Worm (Caenorhabditis elegans): ENCODE data around the gene znfx-1.

Gene znfx-1

DNA sequence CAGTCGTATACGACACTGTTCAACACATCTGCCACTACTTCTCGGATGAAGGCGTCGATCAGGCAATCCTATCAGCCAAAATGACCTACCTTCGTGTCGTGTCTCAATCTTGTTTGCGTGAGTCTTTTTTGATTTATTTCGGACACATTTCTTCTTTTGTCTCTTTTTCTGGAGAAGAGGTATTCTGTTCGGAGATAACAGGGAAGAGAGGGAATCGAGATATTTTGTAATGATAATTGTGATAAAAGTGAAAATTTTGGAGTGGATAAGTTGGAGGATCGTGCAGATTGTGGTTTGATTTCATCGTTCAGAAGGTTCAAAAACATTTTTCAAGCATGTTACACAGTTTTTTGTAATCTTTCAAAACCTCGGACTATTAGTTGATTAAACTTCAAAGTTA, 20.4 kb downstream of the znfx-1 start:
- TF ChIP-seq nhr-80 (tag; optimal IDR thresholded peaks at IDR 0.05), result no peak
- TF ChIP-seq pbrm-1 (GFP tag; IDR thresholded peaks at IDR 0.05), result no peak
- no peak for TF ChIP-seq xnd-1 (tag; optimal IDR thresholded peaks at IDR 0.05)
- TF ChIP-seq hrde-1 (tag; optimal IDR thresholded peaks at IDR 0.05; ENCODE audit: borderline replicate concordance), result no peak
- no peak for TF ChIP-seq K11D2.4 (GFP tag; IDR thresholded peaks at IDR 0.05)
- TF ChIP-seq ztf-26 (tag; optimal IDR thresholded peaks at IDR 0.05), result no peak
- TF ChIP-seq ZK185.1 (tag; optimal IDR thresholded peaks at IDR 0.05; ENCODE audit: poor library complexity, severe bottlenecking), result no peak
- TF ChIP-seq sdz-38 (tag; optimal IDR thresholded peaks at IDR 0.05), result no peak
- no peak for TF ChIP-seq lsy-27 (tag; optimal IDR thresholded peaks at IDR 0.05; ENCODE audit: borderline replicate concordance, insufficient read depth)
- no peak for TF ChIP-seq lin-40 (tag; optimal IDR thresholded peaks at IDR 0.05)
- TF ChIP-seq ceh-79 (tag; optimal IDR thresholded peaks at IDR 0.05), result no peak
- TF ChIP-seq ceh-58 (GFP tag; IDR thresholded peaks at IDR 0.05), result no peak
- no peak for TF ChIP-seq Y53F4B.3 (GFP tag; IDR thresholded peaks at IDR 0.05)
- TF ChIP-seq tbx-9 (tag; optimal IDR thresholded peaks at IDR 0.05; ENCODE audit: borderline replicate concordance), result no peak
- no peak for TF ChIP-seq T07F8.4 (tag; optimal IDR thresholded peaks at IDR 0.05)
- TF ChIP-seq nhr-120 (GFP tag; IDR thresholded peaks at IDR 0.05), result no peak

ce11 chrII:9236283-9236682, 22.8 kb downstream of the znfx-1 start, which contains the start of gene T26C5.3:
T26C5.3 (plus strand) TSS chrII:9236583.
- TF ChIP-seq lin-26 (GFP tag; IDR thresholded peaks at IDR 0.05) (no peak), nhr-27 (tag; optimal IDR thresholded peaks at IDR 0.05) (no peak), him-1 (tag; optimal IDR thresholded peaks at IDR 0.05) (no peak), gei-17 (GFP tag; optimal IDR thresholded peaks at IDR 0.05) (no peak), repo-1 (tag; optimal IDR thresholded peaks at IDR 0.05) (no peak)

- no peak for TF ChIP-seq snpc-3.4 (tag; optimal IDR thresholded peaks at IDR 0.05)
- no peak for TF ChIP-seq madf-3 (GFP tag; IDR thresholded peaks at IDR 0.05)
- no peak for TF ChIP-seq lag-1 (GFP tag; IDR thresholded peaks at IDR 0.05)
- TF ChIP-seq pbrm-1 (GFP tag; IDR thresholded peaks at IDR 0.05), result no peak
- TF ChIP-seq sptf-2 (GFP tag; optimal IDR thresholded peaks at IDR 0.05), result no peak
Observed at ce11 chrII:9236972-9237371, 23.5 kb downstream of the znfx-1 start.

DNA sequence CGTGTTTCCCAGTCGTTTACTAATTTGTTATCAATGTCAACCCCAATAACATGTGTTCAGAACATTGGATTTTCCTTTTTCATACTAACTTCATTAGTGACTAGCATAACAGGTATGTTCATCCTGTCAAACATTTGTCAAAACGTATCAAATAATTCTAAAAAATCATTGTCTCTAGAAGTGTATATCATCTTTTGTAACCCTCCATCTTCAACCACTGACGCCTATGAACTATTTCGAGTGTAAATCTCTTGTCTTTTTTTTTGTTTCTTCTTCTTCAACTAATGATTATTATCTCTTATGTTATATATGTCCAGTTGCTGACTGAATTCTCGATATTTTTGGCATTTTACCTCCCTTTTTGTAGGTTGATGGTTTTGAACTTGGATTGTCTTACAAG, 24.3 kb downstream of the znfx-1 start:
- no peak for TF ChIP-seq tbx-9 (tag; optimal IDR thresholded peaks at IDR 0.05; ENCODE audit: borderline replicate concordance)
- TF ChIP-seq bed-1 (GFP tag; IDR thresholded peaks at IDR 0.05), result no peak
- TF ChIP-seq fkh-3 (tag; optimal IDR thresholded peaks at IDR 0.05), result no peak
- TF ChIP-seq F23B12.7 (tag; optimal IDR thresholded peaks at IDR 0.05; ENCODE audit: insufficient read depth), result no peak
- no peak for TF ChIP-seq ZK185.1 (tag; optimal IDR thresholded peaks at IDR 0.05; ENCODE audit: poor library complexity, severe bottlenecking)
- TF ChIP-seq ekl-4 (GFP tag; IDR thresholded peaks at IDR 0.05), result no peak
- TF ChIP-seq die-1 (tag; optimal IDR thresholded peaks at IDR 0.05), result no peak
- no peak for TF ChIP-seq B0336.3 (GFP tag; IDR thresholded peaks at IDR 0.05)
- no peak for TF ChIP-seq ccch-3 (GFP tag; optimal IDR thresholded peaks at IDR 0.05)
- TF ChIP-seq C06A6.2 (GFP tag; conservative IDR thresholded peaks at IDR 0.05), result no peak

- no peak for TF ChIP-seq F57C9.4 (tag; optimal IDR thresholded peaks at IDR 0.05)
- no peak for TF ChIP-seq F52B5.7 (tag; optimal IDR thresholded peaks at IDR 0.05)
- no peak for TF ChIP-seq nfya-1 (tag; optimal IDR thresholded peaks at IDR 0.05; ENCODE audit: borderline replicate concordance, insufficient read depth)
- no peak for TF ChIP-seq mxl-1 (tag; optimal IDR thresholded peaks at IDR 0.05)
- no peak for TF ChIP-seq C17E4.6 (GFP tag; IDR thresholded peaks at IDR 0.05)
- TF ChIP-seq xnd-1 (tag; optimal IDR thresholded peaks at IDR 0.05), result no peak
- TF ChIP-seq nhr-179 (tag; optimal IDR thresholded peaks at IDR 0.05), result no peak
- no peak for TF ChIP-seq repo-1 (tag; optimal IDR thresholded peaks at IDR 0.05)
- TF ChIP-seq bed-2 (GFP tag; IDR thresholded peaks at IDR 0.05), result no peak
- TF ChIP-seq zim-3 (tag; optimal IDR thresholded peaks at IDR 0.05), result no peak
- no peak for TF ChIP-seq him-1 (tag; optimal IDR thresholded peaks at IDR 0.05)
- no peak for TF ChIP-seq ztf-28 (GFP tag; IDR thresholded peaks at IDR 0.05)
- no peak for TF ChIP-seq bed-1 (GFP tag; IDR thresholded peaks at IDR 0.05)
Observed at ce11 chrII:9241610-9242009, 28.2 kb downstream of the znfx-1 start.

Data from whole organism, young adult.